Fruit fly (Drosophila melanogaster) whole organism, wandering third instar larva: ENCODE results near the gene Kul.

Experiments
- CG9705 ChIP-seq: fragments of 200-800 bp; sonication (Bioruptor generic); optimal IDR thresholded peaks from 2 replicates; lab custom pipeline; 2018; ENCODE audit warnings: missing biosample characterization, mild to moderate bottlenecking, missing genetic modification characterization
- GATAd ChIP-seq: sonication (Bioruptor generic); optimal IDR thresholded peaks from 2 replicates; lab custom pipeline; 2016; ENCODE audit warnings: missing biosample characterization, missing genetic modification characterization
- Myc ChIP-seq: fragments of >200 bp; optimal IDR thresholded peaks from 2 replicates; lab custom pipeline; 2017
- OdsH ChIP-seq: fragments of 200-800 bp; sonication (Bioruptor generic); optimal IDR thresholded peaks from 2 replicates; lab custom pipeline; 2016; ENCODE audit warnings: missing biosample characterization, mild to moderate bottlenecking, missing genetic modification characterization
- ey ChIP-seq: fragments of 200-800 bp; sonication (Bioruptor generic); optimal IDR thresholded peaks from 2 replicates; lab custom pipeline; 2016; ENCODE audit warnings: missing biosample characterization, missing genetic modification characterization
- foxo ChIP-seq, 2 experiments: fragments of 200-800 bp; sonication (Bioruptor generic); optimal IDR thresholded peaks; 2 replicates in 1 of 2; 3 replicates in 1 of 2; lab custom pipeline; 2016 to 2017; ENCODE audit warnings: missing biosample characterization in 2 of 2, missing genetic modification characterization in 2 of 2
- jim ChIP-seq: fragments of 175-275, 200-325 bp; sonication (Bioruptor generic); optimal IDR thresholded peaks from 2 replicates; lab custom pipeline; 2016; ENCODE audit warnings: missing biosample characterization, mild to moderate bottlenecking, missing genetic modification characterization
- lola ChIP-seq: fragments of >200 bp; optimal IDR thresholded peaks from 2 replicates; lab custom pipeline; 2017; ENCODE audit warnings: missing biosample characterization, missing genetic modification characterization
- pan ChIP-seq: fragments of >200 bp; optimal IDR thresholded peaks from 2 replicates; lab custom pipeline; 2017
- sv ChIP-seq: fragments of 200-800 bp; sonication (Bioruptor generic); optimal IDR thresholded peaks from 3 replicates; lab custom pipeline; 2016; ENCODE audit warnings: missing biosample characterization, missing genetic modification characterization
- usp ChIP-seq: fragments of >200 bp; optimal IDR thresholded peaks from 2 replicates; lab custom pipeline; 2017; ENCODE audit warnings: missing biosample characterization, missing genetic modification characterization
- woc ChIP-seq: sonication (Bioruptor generic); optimal IDR thresholded peaks from 2 replicates; lab custom pipeline; 2016; ENCODE audit warnings: missing biosample characterization, mild to moderate bottlenecking, missing genetic modification characterization

- TF ChIP-seq usp (GFP tag; lab: Kevin White, UChicago) (no peak), pan (lab: Kevin White, UChicago) (no peak), woc (peak; percentile 8), CG9705 (no peak), lola (GFP tag; lab: Kevin White, UChicago) (no peak), sv (GFP tag; lab: Kevin White, UChicago) (no peak), jim (GFP tag; lab: Kevin White, UChicago) (no peak), OdsH (no peak), foxo (GFP tag; optimal IDR thresholded peaks at IDR 0.05; lab: Kevin White, UChicago) (peak in 1 of 2 experiments; percentile 53), Myc (no peak), ey (GFP tag; lab: Kevin White, UChicago) (no peak), GATAd (GFP tag; lab: Kevin White, UChicago) (no peak)
These were observed 36.7 kb downstream of the Kul start for dm6 chr3R:29762297-29762696.
